Fruit fly (Drosophila melanogaster) whole organism, embryonic: ENCODE measurements around the gene CG10996.
A peak's percentile ranks its signal among the peaks of the same experiment; 100 is the strongest.

ENCODE experiments used
- BEAF-32 ChIP-seq: fragments of 200-800 bp; sonication (Bioruptor generic); optimal IDR thresholded peaks from 3 replicates; lab custom pipeline; 2017; ENCODE audit warnings: missing biosample characterization, missing genetic modification characterization, mild to moderate bottlenecking, moderate library complexity, missing genetic modification reagents
- C15 ChIP-seq: fragments of 200-800 bp; sonication (Bioruptor generic); IDR thresholded peaks from 3 replicates; pipeline ENCODE4 v1.3.6; 2022; ENCODE audit warnings: missing biosample characterization, missing genetic modification characterization
- CG10274 ChIP-seq: fragments of 200-800 bp; sonication (Bioruptor generic); optimal IDR thresholded peaks from 3 replicates; lab custom pipeline; 2017; ENCODE audit warnings: missing biosample characterization, mild to moderate bottlenecking, missing genetic modification characterization
- CG12942 ChIP-seq: fragments of 200-800 bp; sonication (Bioruptor generic); optimal IDR thresholded peaks from 3 replicates; lab custom pipeline; 2016; ENCODE audit warnings: missing biosample characterization, missing genetic modification characterization
- CG15011 ChIP-seq: fragments of 200-800 bp; sonication (Bioruptor generic); optimal IDR thresholded peaks from 3 replicates; lab custom pipeline; 2018; ENCODE audit warnings: missing biosample characterization, mild to moderate bottlenecking, missing genetic modification characterization
- CG15073 ChIP-seq: fragments of 200-800 bp; sonication (Bioruptor generic); optimal IDR thresholded peaks from 2 replicates; lab custom pipeline; 2016; ENCODE audit warnings: missing biosample characterization, missing genetic modification characterization
- CG1529 ChIP-seq: fragments of 200-800 bp; sonication (Bioruptor generic); optimal IDR thresholded peaks from 3 replicates; lab custom pipeline; 2018; ENCODE audit warnings: missing biosample characterization, missing genetic modification characterization
- CG15479 ChIP-seq: fragments of 200-800 bp; sonication (Bioruptor generic); optimal IDR thresholded peaks from 3 replicates; lab custom pipeline; 2019; ENCODE audit warnings: missing biosample characterization, mild to moderate bottlenecking, missing genetic modification characterization, moderate library complexity
- CG2129 ChIP-seq: fragments of 200-800 bp; sonication (Bioruptor generic); IDR thresholded peaks from 2 replicates; pipeline ENCODE4 v1.3.6; 2022; ENCODE audit warnings: missing biosample characterization, missing genetic modification characterization; ENCODE audit not compliant: partially characterized antibody
- CG2199 ChIP-seq: fragments of 200-800 bp; sonication (Bioruptor generic); IDR thresholded peaks from 3 replicates; pipeline ENCODE4 v1.3.6; 2022; ENCODE audit warnings: missing biosample characterization, missing genetic modification characterization
- CG7987 ChIP-seq: fragments of 200-800 bp; sonication (Bioruptor generic); optimal IDR thresholded peaks from 2 replicates; lab custom pipeline; 2018; ENCODE audit warnings: missing biosample characterization, mild to moderate bottlenecking, missing genetic modification characterization, moderate library complexity
- CG9609 ChIP-seq: fragments of 200-800 bp; sonication (Bioruptor generic); optimal IDR thresholded peaks from 3 replicates; lab custom pipeline; 2016; ENCODE audit warnings: missing biosample characterization, missing genetic modification characterization
- CG9727 ChIP-seq: fragments of 200-800 bp; sonication (Bioruptor generic); optimal IDR thresholded peaks from 3 replicates; lab custom pipeline; 2017; ENCODE audit warnings: missing biosample characterization, mild to moderate bottlenecking, missing genetic modification characterization
- Drgx ChIP-seq: fragments of 200-800 bp; sonication (Bioruptor generic); IDR thresholded peaks from 2 replicates; pipeline ENCODE4 v1.3.6; 2022; ENCODE audit warnings: missing biosample characterization, missing genetic modification characterization
- Hr39 ChIP-seq: fragments of >200 bp; optimal IDR thresholded peaks from 2 replicates; lab custom pipeline; 2017
- Hr51 ChIP-seq, 2 experiments: fragments of 200-800 bp; sonication (Bioruptor generic); optimal IDR thresholded peaks; 2 replicates in 1 of 2; 3 replicates in 1 of 2; lab custom pipeline; 2016 to 2018; ENCODE audit warnings: missing biosample characterization in 2 of 2, missing genetic modification characterization in 2 of 2, mild to moderate bottlenecking in 1 of 2, moderate library complexity in 1 of 2
- Kr ChIP-seq: fragments of 200-800 bp; sonication (Bioruptor generic); optimal IDR thresholded peaks from 2 replicates; lab custom pipeline; 2017; ENCODE audit warnings: missing biosample characterization, mild to moderate bottlenecking, missing genetic modification characterization
- MTF-1 ChIP-seq: fragments of 200-800 bp; sonication (Bioruptor generic); optimal IDR thresholded peaks from 2 replicates; lab custom pipeline; 2018; ENCODE audit warnings: missing biosample characterization, mild to moderate bottlenecking, missing genetic modification characterization, borderline replicate concordance
- NK7.1 ChIP-seq: fragments of 200-800 bp; sonication (Bioruptor generic); optimal IDR thresholded peaks from 3 replicates; lab custom pipeline; 2016; ENCODE audit warnings: missing biosample characterization, missing genetic modification characterization
- Optix ChIP-seq: fragments of 200-800 bp; sonication (Bioruptor generic); IDR thresholded peaks from 3 replicates; pipeline ENCODE4 v1.3.6; 2022; ENCODE audit warnings: missing biosample characterization, missing genetic modification characterization
- Pdp1 ChIP-seq, 2 experiments: fragments of 200-800 bp; sonication (Bioruptor generic); optimal IDR thresholded peaks; 3 replicates each; lab custom pipeline; 2016; ENCODE audit warnings: missing biosample characterization in 2 of 2, missing genetic modification characterization in 2 of 2, mild to moderate bottlenecking in 1 of 2, moderate library complexity in 1 of 2
- Side ChIP-seq: fragments of 200-800 bp; sonication (Bioruptor generic); optimal IDR thresholded peaks from 2 replicates; lab custom pipeline; 2016; ENCODE audit warnings: missing biosample characterization, missing genetic modification characterization
- Six4 ChIP-seq: fragments of 200-800 bp; sonication (Bioruptor generic); optimal IDR thresholded peaks from 2 replicates; lab custom pipeline; 2016; ENCODE audit warnings: missing biosample characterization, missing genetic modification characterization
- Sox102F ChIP-seq: fragments of 200-800 bp; sonication (Bioruptor generic); optimal IDR thresholded peaks from 2 replicates; lab custom pipeline; 2018; ENCODE audit warnings: missing biosample characterization, mild to moderate bottlenecking, missing genetic modification characterization, moderate library complexity
- Sry-β ChIP-seq: fragments of 200-800 bp; sonication (Bioruptor generic); optimal IDR thresholded peaks from 2 replicates; lab custom pipeline; 2018; ENCODE audit warnings: missing biosample characterization, mild to moderate bottlenecking, missing genetic modification characterization, moderate library complexity
- Trl ChIP-seq, 3 experiments: fragments of >200 bp in 2 of 3; fragments of 200-800 bp in 1 of 3; sonication (Bioruptor generic) in 1 of 3; optimal IDR thresholded peaks; 2 replicates in 1 of 3; 3 replicates in 2 of 3; lab custom pipeline; 2016 to 2017; ENCODE audit warnings: missing biosample characterization in 1 of 3, missing genetic modification characterization in 1 of 3
- cad ChIP-seq: fragments of >200 bp; optimal IDR thresholded peaks from 2 replicates; lab custom pipeline; 2017; ENCODE audit warnings: missing biosample characterization, missing genetic modification characterization
- disco-r ChIP-seq: fragments of 200-800 bp; sonication (Bioruptor generic); optimal IDR thresholded peaks from 2 replicates; lab custom pipeline; 2016; ENCODE audit warnings: missing biosample characterization, missing genetic modification characterization
- ems ChIP-seq: fragments of 200-800 bp; sonication (Bioruptor generic); optimal IDR thresholded peaks from 3 replicates; lab custom pipeline; 2016; ENCODE audit warnings: missing biosample characterization, missing genetic modification characterization
- en ChIP-seq: fragments of 200-800 bp; sonication (Bioruptor generic); optimal IDR thresholded peaks from 2 replicates; lab custom pipeline; 2016; ENCODE audit warnings: missing biosample characterization, missing genetic modification characterization
- gem ChIP-seq: fragments of 200-800 bp; sonication (Bioruptor generic); optimal IDR thresholded peaks from 2 replicates; lab custom pipeline; 2019; ENCODE audit warnings: missing biosample characterization, mild to moderate bottlenecking, missing genetic modification characterization, moderate library complexity
- grau ChIP-seq: fragments of 200-800 bp; optimal IDR thresholded peaks from 3 replicates; lab custom pipeline; 2019; ENCODE audit warnings: missing biosample characterization, mild to moderate bottlenecking, missing genetic modification characterization, moderate library complexity
- nau ChIP-seq: fragments of 200-800 bp; sonication (Bioruptor generic); optimal IDR thresholded peaks from 3 replicates; lab custom pipeline; 2017; ENCODE audit warnings: missing biosample characterization, mild to moderate bottlenecking, missing genetic modification characterization, missing genetic modification reagents
- sens ChIP-seq: fragments of 200-800 bp; sonication (Bioruptor generic); peaks from one replicate; lab custom pipeline; 2016; ENCODE audit warnings: missing biosample characterization, missing genetic modification characterization
- shn ChIP-seq: fragments of 200-800 bp; sonication (Bioruptor generic); optimal IDR thresholded peaks from 3 replicates; lab custom pipeline; 2016; ENCODE audit warnings: missing biosample characterization, missing genetic modification characterization
- so ChIP-seq: fragments of 200-800 bp; sonication (Bioruptor generic); IDR thresholded peaks from 3 replicates; pipeline ENCODE4 v1.3.6; 2022; ENCODE audit warnings: missing biosample characterization, missing genetic modification characterization
- tap ChIP-seq: fragments of 200-800 bp; optimal IDR thresholded peaks from 3 replicates; lab custom pipeline; 2019; ENCODE audit warnings: missing biosample characterization, mild to moderate bottlenecking, missing genetic modification characterization, moderate library complexity
- yki ChIP-seq: fragments of >200 bp; optimal IDR thresholded peaks from 3 replicates; lab custom pipeline; 2018
- z ChIP-seq: fragments of 200-800 bp; sonication (Bioruptor generic); IDR thresholded peaks from 3 replicates; pipeline ENCODE4 v1.3.6; 2022; ENCODE audit warnings: missing biosample characterization, missing genetic modification characterization

Gene CG10996

dm6 chrX:13747635-13748467 lies 49.6 kb downstream of the CG10996 start (continued):
- peak; percentile 83 for TF ChIP-seq Sry-β
- no peak for TF ChIP-seq CG9727 (GFP tag; lab: Kevin White, UChicago)
- no peak for TF ChIP-seq CG7987
- TF ChIP-seq ems (GFP tag; lab: Kevin White, UChicago), result no peak
- TF ChIP-seq z (GFP tag; lab: Robert Waterston, UW), result no peak
- peak; percentile 14 for TF ChIP-seq gem
- TF ChIP-seq tap (tag; lab: Kevin White, UChicago), result no peak
- no peak for TF ChIP-seq Side (GFP tag; lab: Kevin White, UChicago)
- no peak for TF ChIP-seq Optix
- no peak for TF ChIP-seq CG2129 (GFP tag; lab: Robert Waterston, UW)
- TF ChIP-seq C15 (GFP tag; lab: Robert Waterston, UW), result no peak
- TF ChIP-seq BEAF-32 (GFP tag; lab: Kevin White, UChicago), result no peak
- TF ChIP-seq so (GFP tag; lab: Robert Waterston, UW), result 0 out of 3 replicates have a peak, but pooled peaks have one; percentile 23
- TF ChIP-seq Hr39, result no peak
- no peak for TF ChIP-seq CG15073
- no peak for TF ChIP-seq CG15011 (GFP tag; lab: Kevin White, UChicago)
- TF ChIP-seq Sox102F (GFP tag; lab: Kevin White, UChicago), result no peak
- TF ChIP-seq CG1529, result peak; percentile 5
- TF ChIP-seq Drgx, result 0 out of 2 replicates have a peak, but pooled peaks have one; percentile 15
- TF ChIP-seq Six4 (GFP tag; lab: Kevin White, UChicago), result no peak
- TF ChIP-seq CG9609 (GFP tag; lab: Kevin White, UChicago), result no peak
- peak in 1 of 2 experiments; percentile 1 for TF ChIP-seq Hr51 (GFP tag; optimal IDR thresholded peaks at IDR 0.05; lab: Kevin White, UChicago)
- no peak for TF ChIP-seq CG10274
- TF ChIP-seq, all 482 proteins: peak for 11

- peak; percentile 8 for TF ChIP-seq cad (GFP tag; lab: Kevin White, UChicago)
- peak; percentile 62 for TF ChIP-seq Drgx
- TF ChIP-seq yki, result peak; percentile 60
- TF ChIP-seq Pdp1 (GFP tag; optimal IDR thresholded peaks at IDR 0.05; lab: Kevin White, UChicago), result peak in 1 of 2 experiments; percentile 69
- TF ChIP-seq shn (GFP tag; lab: Kevin White, UChicago), result no peak
- peak; percentile 72 for TF ChIP-seq CG15479
- no peak for TF ChIP-seq NK7.1 (GFP tag; lab: Kevin White, UChicago)
- TF ChIP-seq MTF-1 (GFP tag; lab: Kevin White, UChicago), result no peak
- peak; percentile 75 to 86 for TF ChIP-seq Trl (optimal IDR thresholded peaks at IDR 0.05; lab: Kevin White, UChicago)
- TF ChIP-seq Trl (GFP tag; optimal IDR thresholded peaks at IDR 0.05; lab: Kevin White, UChicago), result no peak
- no peak for TF ChIP-seq nau
- TF ChIP-seq sens (GFP tag; lab: Kevin White, UChicago), result peak; percentile 47
- TF ChIP-seq en (GFP tag; lab: Kevin White, UChicago), result no peak
- TF ChIP-seq grau (tag; lab: Kevin White, UChicago), result no peak
- TF ChIP-seq disco-r (GFP tag; lab: Kevin White, UChicago), result no peak
- TF ChIP-seq Kr (GFP tag; lab: Kevin White, UChicago), result peak; percentile 17
- 0 out of 3 replicates have a peak, but pooled peaks have one; percentile 8 for TF ChIP-seq CG2199 (GFP tag; lab: Robert Waterston, UW)
- no peak for TF ChIP-seq CG12942 (GFP tag; lab: Kevin White, UChicago)
- TF ChIP-seq, all 482 proteins: peak for 9
Observed at dm6 chrX:13747052-13747451, 50.4 kb downstream of the CG10996 start.
